Fruit fly (Drosophila melanogaster) whole organism, embryonic: Measurements from ENCODE around the gene CG15152.

Source experiments
- CG8388 ChIP-seq: fragments of 200-800 bp; sonication (Bioruptor generic); optimal IDR thresholded peaks from 2 replicates; lab custom pipeline; 2019; ENCODE audit warnings: missing biosample characterization, mild to moderate bottlenecking, missing genetic modification characterization, moderate library complexity
- Lim3 ChIP-seq: fragments of 200-800 bp; sonication (Bioruptor generic); IDR thresholded peaks from 2 replicates; pipeline ENCODE4 v1.3.6; 2022; ENCODE audit warnings: missing biosample characterization, missing genetic modification characterization
- Med ChIP-seq: fragments of 200-800 bp; sonication (Bioruptor generic); peaks from one replicate; lab custom pipeline; 2016; ENCODE audit warnings: missing biosample characterization, missing genetic modification characterization, mild to moderate bottlenecking, inconsistent platforms, moderate library complexity
- chm ChIP-seq: fragments of 200-800 bp; sonication (Bioruptor generic); IDR thresholded peaks from 2 replicates; pipeline ENCODE4 v1.3.6; 2022; ENCODE audit warnings: missing biosample characterization, missing genetic modification characterization

DNA sequence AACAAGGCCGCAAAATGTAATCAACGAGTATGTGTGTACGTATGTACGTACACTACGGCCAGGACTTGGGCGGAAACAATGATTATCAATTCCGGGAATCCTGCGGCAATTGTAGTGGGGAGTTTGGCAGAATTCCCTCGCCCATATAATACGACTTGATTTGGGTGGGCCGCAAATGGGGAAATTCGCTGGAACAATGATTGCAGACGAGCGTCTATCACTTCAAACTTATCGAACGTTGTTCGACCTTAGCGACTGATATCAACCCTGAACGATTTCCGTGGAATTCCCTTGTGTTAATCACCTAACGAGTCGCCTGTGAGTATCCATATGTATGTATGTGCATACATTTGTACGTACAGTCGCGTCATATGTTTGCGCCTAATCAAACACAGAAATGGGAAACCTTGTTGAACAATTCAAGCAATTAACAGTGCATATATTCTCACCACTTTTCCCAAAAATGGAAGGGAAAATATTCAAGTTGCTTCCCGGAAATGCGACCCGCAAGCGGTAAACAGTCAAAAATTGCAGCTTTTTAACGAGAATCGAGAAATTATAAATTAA is 30.0 kb downstream of the CG15152 start:
- TF ChIP-seq CG8388 = no peak
- no peak for TF ChIP-seq Med (GFP tag; lab: Kevin White, UChicago)
- TF ChIP-seq chm (GFP tag; lab: Robert Waterston, UW) = no peak
- no peak for TF ChIP-seq Lim3 (GFP tag; lab: Robert Waterston, UW)
